Fruit fly (Drosophila melanogaster): ENCODE results near the gene mRpL15.

- TF ChIP-seq Sin3A (optimal IDR thresholded peaks at IDR 0.05): no peak
- TF ChIP-seq insv (optimal IDR thresholded peaks at IDR 0.05): no peak
- no peak for TF ChIP-seq Myc (optimal IDR thresholded peaks at IDR 0.05)
- TF ChIP-seq h (optimal IDR thresholded peaks at IDR 0.05): no peak
- TF ChIP-seq psq (optimal IDR thresholded peaks at IDR 0.05): peak; percentile 83
- no peak for TF ChIP-seq ttk (optimal IDR thresholded peaks at IDR 0.05)
These were observed 33.1 kb downstream of the mRpL15 start for dm6 chr3L:20402665-20403492.

All from Kc167 (cell line).